Fruit fly (Drosophila melanogaster): ENCODE results near the gene CG7142.

CG7142 gene

DNA sequence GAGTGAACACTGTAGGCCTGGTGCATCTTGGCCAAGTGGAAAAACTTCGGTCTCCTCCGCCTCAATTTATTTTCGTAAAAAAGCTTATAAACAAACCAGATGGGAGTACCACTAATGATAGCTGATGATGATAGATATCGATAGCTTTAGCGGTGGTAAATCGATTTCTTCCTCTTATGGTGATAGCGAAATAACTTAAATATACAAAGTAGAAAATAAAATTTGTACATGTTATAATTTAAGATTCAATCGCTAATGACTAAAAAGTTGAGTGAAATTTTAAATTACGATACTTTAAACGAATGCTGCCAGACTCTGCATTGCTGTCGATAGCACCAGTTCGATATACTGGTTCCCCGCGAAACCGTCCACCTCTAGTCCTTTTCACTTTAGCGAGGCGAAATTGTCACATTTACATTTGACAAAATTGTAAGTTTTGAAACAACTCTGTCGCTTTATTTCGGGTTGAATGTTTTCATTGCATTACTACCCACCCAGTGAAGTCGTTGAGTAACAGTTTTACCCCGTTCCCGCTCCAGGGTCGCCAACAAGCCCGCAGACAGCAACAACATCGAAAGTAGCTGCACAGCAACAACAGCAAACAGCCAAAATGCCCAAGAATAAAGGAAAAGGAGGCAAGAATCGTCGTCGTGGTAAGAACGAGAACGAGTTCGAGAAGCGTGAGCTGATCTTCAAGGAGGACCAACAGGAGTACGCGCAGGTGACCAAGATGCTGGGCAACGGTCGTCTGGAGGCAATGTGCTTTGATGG lies 4.8 kb downstream of the CG7142 start, which contains the start of the genes Vps39 and eIF1A:
TSS of gene Vps39 (minus strand) at position 119 of the 771 bp plus-strand sequence.
TSS of gene eIF1A (plus strand) at position 338 of the 771 bp plus-strand sequence.
- TF ChIP-seq cyc (GFP tag; optimal IDR thresholded peaks at IDR 0.05) (peak; percentile 32), Hr39 (GFP tag; optimal IDR thresholded peaks at IDR 0.05) (no peak), CG6163 (GFP tag; IDR thresholded peaks at IDR 0.05) (0 out of 3 replicates have a peak, but pooled peaks have one; percentile 10), acj6 (GFP tag; optimal IDR thresholded peaks at IDR 0.05) (peak; percentile 30), CG31627 (GFP tag; optimal IDR thresholded peaks at IDR 0.05) (peak; percentile 17), net (GFP tag; optimal IDR thresholded peaks at IDR 0.05) (no peak), lz (GFP tag; optimal IDR thresholded peaks at IDR 0.05) (peak; percentile 36), CG34406 (GFP tag; optimal IDR thresholded peaks at IDR 0.05) (no peak), Hr4 (GFP tag; optimal IDR thresholded peaks at IDR 0.05) (peak; percentile 42), esn (GFP tag; optimal IDR thresholded peaks at IDR 0.05) (peak; percentile 29), Eip93F (GFP tag; optimal IDR thresholded peaks at IDR 0.05) (peak; percentile 42), Sox14 (GFP tag; optimal IDR thresholded peaks at IDR 0.05) (peak; percentile 17)

DNA sequence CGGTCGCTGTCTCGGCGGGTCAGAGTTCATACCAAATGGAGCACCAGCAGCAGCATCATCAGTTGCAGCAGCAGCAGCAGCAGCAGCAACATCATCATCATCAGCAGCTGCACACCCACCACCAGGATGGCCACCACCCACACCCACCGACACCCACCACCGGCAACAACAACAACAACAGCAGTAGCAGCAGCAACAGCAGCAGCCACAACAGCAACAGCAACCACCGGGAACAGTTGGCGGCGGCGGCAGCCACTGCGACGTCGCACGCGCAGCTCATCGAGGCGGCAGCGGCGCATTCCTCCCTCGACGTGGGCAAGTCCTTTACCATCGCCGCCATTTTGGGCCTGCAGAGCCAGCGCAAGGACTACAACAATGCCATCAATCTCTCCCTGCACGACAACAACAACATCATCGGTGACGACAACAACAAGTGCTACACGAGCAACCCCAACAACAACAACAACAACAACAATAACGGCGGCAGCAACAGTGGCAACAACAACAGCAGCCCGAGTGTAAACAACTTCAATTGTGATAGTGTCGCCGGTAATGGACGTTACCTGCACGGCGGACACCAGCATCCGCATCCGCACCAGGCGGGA lies 9.5 kb downstream of the CG7142 start:
- TF ChIP-seq CG9139 (GFP tag; optimal IDR thresholded peaks at IDR 0.05) (no peak), CG11294 (GFP tag; IDR thresholded peaks at IDR 0.05) (no peak), CG31627 (GFP tag; optimal IDR thresholded peaks at IDR 0.05) (no peak), CG6808 (GFP tag; optimal IDR thresholded peaks at IDR 0.05) (no peak), ss (GFP tag; optimal IDR thresholded peaks at IDR 0.05) (no peak)

DNA sequence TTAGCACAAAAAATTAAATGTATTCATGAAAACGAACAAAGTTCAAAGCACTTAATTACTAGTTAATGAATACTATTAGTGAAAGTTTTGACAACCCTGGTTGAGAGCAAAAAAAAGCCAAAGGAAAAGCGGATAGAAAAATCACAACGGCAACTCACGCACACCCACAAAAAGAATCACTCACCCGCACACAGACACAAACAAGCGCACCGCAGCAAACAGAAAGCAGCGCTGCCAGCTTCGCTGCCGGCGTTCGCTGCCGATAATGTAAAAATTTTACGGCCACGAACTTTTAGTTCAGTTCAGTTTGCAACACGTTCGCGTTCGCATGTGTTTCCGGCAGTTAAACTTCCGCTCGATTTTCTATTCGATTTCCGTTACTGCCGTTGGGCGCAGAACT lies 11.8 kb downstream of the CG7142 start, which contains the start of gene CG18599:
TSS of gene CG18599 (plus strand) at position 301 of the 400 bp plus-strand sequence.
- TF ChIP-seq CG6163 (GFP tag; IDR thresholded peaks at IDR 0.05) (no peak), CG6854 (GFP tag; optimal IDR thresholded peaks at IDR 0.05) (no peak), pdm3 (GFP tag; optimal IDR thresholded peaks at IDR 0.05) (no peak), dsx (GFP tag; optimal IDR thresholded peaks at IDR 0.05; ENCODE audit: poor library complexity, severe bottlenecking) (no peak), CG8119 (GFP tag; IDR thresholded peaks at IDR 0.05) (no peak), Sox15 (GFP tag; optimal IDR thresholded peaks at IDR 0.05) (no peak), ss (GFP tag; optimal IDR thresholded peaks at IDR 0.05) (no peak), CG31627 (GFP tag; optimal IDR thresholded peaks at IDR 0.05) (no peak), fd59A (GFP tag; optimal IDR thresholded peaks at IDR 0.05) (no peak), CG34406 (GFP tag; optimal IDR thresholded peaks at IDR 0.05) (no peak), CG11294 (GFP tag; IDR thresholded peaks at IDR 0.05) (no peak), Hr38 (GFP tag; optimal IDR thresholded peaks at IDR 0.05) (no peak), CG6808 (GFP tag; optimal IDR thresholded peaks at IDR 0.05) (no peak), vri (GFP tag; optimal IDR thresholded peaks at IDR 0.05) (no peak), topi (GFP tag; optimal IDR thresholded peaks at IDR 0.05) (no peak), Ets96B (tag; optimal IDR thresholded peaks at IDR 0.05) (no peak), Eip93F (GFP tag; optimal IDR thresholded peaks at IDR 0.05) (no peak)

dm6 chr3R:18266665-18267064 lies 12.7 kb downstream of the CG7142 start:
- no peak for TF ChIP-seq cyc (GFP tag; optimal IDR thresholded peaks at IDR 0.05)
- TF ChIP-seq CG31627 (GFP tag; optimal IDR thresholded peaks at IDR 0.05) = no peak
- no peak for TF ChIP-seq CG3919 (GFP tag; optimal IDR thresholded peaks at IDR 0.05)
- no peak for TF ChIP-seq CG6854 (GFP tag; optimal IDR thresholded peaks at IDR 0.05)

dm6 chr3R:18265275-18265674 lies 14.0 kb downstream of the CG7142 start:
- no peak for TF ChIP-seq Blimp-1 (GFP tag; optimal IDR thresholded peaks at IDR 0.05)
- no peak for TF ChIP-seq CG15336 (GFP tag; IDR thresholded peaks at IDR 0.05)
- TF ChIP-seq CG16779 (tag; optimal IDR thresholded peaks at IDR 0.05) = no peak
- no peak for TF ChIP-seq CG6163 (GFP tag; IDR thresholded peaks at IDR 0.05)
- no peak for TF ChIP-seq Ets96B (tag; optimal IDR thresholded peaks at IDR 0.05)
- TF ChIP-seq cyc (GFP tag; optimal IDR thresholded peaks at IDR 0.05) = no peak
